Worm (Caenorhabditis elegans): ENCODE results near the gene H40L08.1.

The H40L08.1 gene

ce11 chrX:15040552-15041080 is 43.3 kb downstream of the H40L08.1 start, which contains the start of gene C18B12.4 (continued):
- TF ChIP-seq pbrm-1 (GFP tag; IDR thresholded peaks at IDR 0.05): peak; percentile 66; the same call in 1 of the 2 replicates
- TF ChIP-seq rpc-1 (optimal IDR thresholded peaks at IDR 0.05): no peak
- no peak for TF ChIP-seq rpc-1 (tag; optimal IDR thresholded peaks at IDR 0.05)
- TF ChIP-seq lin-54 (GFP tag; optimal IDR thresholded peaks at IDR 0.05): peak; percentile 59
- no peak for TF ChIP-seq dpl-1 (GFP tag; optimal IDR thresholded peaks at IDR 0.05)
- no peak for TF ChIP-seq ceh-58 (GFP tag; IDR thresholded peaks at IDR 0.05)
- TF ChIP-seq dox-1 (GFP tag; IDR thresholded peaks at IDR 0.05): peak; percentile 92
- TF ChIP-seq nhr-179 (tag; optimal IDR thresholded peaks at IDR 0.05): no peak
- TF ChIP-seq snpc-4 (GFP tag; optimal IDR thresholded peaks at IDR 0.05): no peak
- TF ChIP-seq snpc-4 (tag; optimal IDR thresholded peaks at IDR 0.05): peak; percentile 19 to 74 (median 62)
- TF ChIP-seq chd-7 (tag; optimal IDR thresholded peaks at IDR 0.05): peak; percentile 87
- peak; percentile 37 for TF ChIP-seq tlf-1 (GFP tag; optimal IDR thresholded peaks at IDR 0.05)
- TF ChIP-seq sea-2 (GFP tag; IDR thresholded peaks at IDR 0.05): no peak
- no peak for TF ChIP-seq ztf-25 (GFP tag; IDR thresholded peaks at IDR 0.05)
- TF ChIP-seq Y67H2A.10 (GFP tag; conservative IDR thresholded peaks at IDR 0.05): peak; percentile 83
- peak; percentile 64; the same call in 1 of the 2 replicates for TF ChIP-seq let-526 (GFP tag; IDR thresholded peaks at IDR 0.05)
- peak; percentile 21 for TF ChIP-seq ets-4 (GFP tag; optimal IDR thresholded peaks at IDR 0.05)
- 0 out of 2 replicates have a peak, but pooled peaks have one; percentile 18 for TF ChIP-seq ceh-100 (GFP tag; IDR thresholded peaks at IDR 0.05)
- TF ChIP-seq mcd-1 (GFP tag; IDR thresholded peaks at IDR 0.05): peak; percentile 95
- TF ChIP-seq ztf-6 (GFP tag; IDR thresholded peaks at IDR 0.05): 0 out of 2 replicates have a peak, but pooled peaks have one; percentile 57
- TF ChIP-seq hrde-1 (tag; optimal IDR thresholded peaks at IDR 0.05; ENCODE audit: borderline replicate concordance): no peak
- no peak for TF ChIP-seq B0019.2 (GFP tag; conservative IDR thresholded peaks at IDR 0.05)
- TF ChIP-seq F49E8.2 (tag; optimal IDR thresholded peaks at IDR 0.05; ENCODE audit: insufficient read depth): no peak
- TF ChIP-seq dpff-1 (tag; optimal IDR thresholded peaks at IDR 0.05): no peak
- TF ChIP-seq ztf-18 (tag; optimal IDR thresholded peaks at IDR 0.05): peak; percentile 44
- no peak for TF ChIP-seq ekl-4 (GFP tag; IDR thresholded peaks at IDR 0.05)
- peak; percentile 83 for TF ChIP-seq cebp-1 (GFP tag; IDR thresholded peaks at IDR 0.05)
- TF ChIP-seq cebp-1 (tag; optimal IDR thresholded peaks at IDR 0.05): peak; percentile 93
- TF ChIP-seq unc-130 (GFP tag; optimal IDR thresholded peaks at IDR 0.05): no peak
- peak; percentile 70 for TF ChIP-seq madf-10 (tag; optimal IDR thresholded peaks at IDR 0.05)
- TF ChIP-seq somi-1 (GFP tag; optimal IDR thresholded peaks at IDR 0.05): peak; percentile 85
- no peak for TF ChIP-seq ccch-3 (GFP tag; optimal IDR thresholded peaks at IDR 0.05)
- no peak for TF ChIP-seq nfya-1 (tag; optimal IDR thresholded peaks at IDR 0.05; ENCODE audit: borderline replicate concordance, insufficient read depth)
- TF ChIP-seq ZK185.1 (tag; optimal IDR thresholded peaks at IDR 0.05; ENCODE audit: poor library complexity, severe bottlenecking): peak; percentile 64
- no peak for TF ChIP-seq nhr-27 (tag; optimal IDR thresholded peaks at IDR 0.05)
- TF ChIP-seq nfyb-1 (GFP tag; IDR thresholded peaks at IDR 0.05): peak; percentile 87
- TF ChIP-seq T07F8.4 (tag; optimal IDR thresholded peaks at IDR 0.05): no peak
- TF ChIP-seq madf-6 (GFP tag; IDR thresholded peaks at IDR 0.05): peak; percentile 62
- no peak for TF ChIP-seq ama-1 (optimal IDR thresholded peaks at IDR 0.05)
- no peak for TF ChIP-seq ama-1 (GFP tag; optimal IDR thresholded peaks at IDR 0.05)
- peak; percentile 59 for TF ChIP-seq F23B12.7 (tag; optimal IDR thresholded peaks at IDR 0.05; ENCODE audit: insufficient read depth)
- peak; percentile 27 for TF ChIP-seq die-1 (tag; optimal IDR thresholded peaks at IDR 0.05)
- no peak for TF ChIP-seq cebp-2 (GFP tag; IDR thresholded peaks at IDR 0.05)
- TF ChIP-seq unc-62 (GFP tag; optimal IDR thresholded peaks at IDR 0.05): peak; percentile 31
- no peak for TF ChIP-seq F10E7.11 (tag; optimal IDR thresholded peaks at IDR 0.05)
- no peak for TF ChIP-seq ceh-40 (GFP tag; IDR thresholded peaks at IDR 0.05)
- TF ChIP-seq F37B4.10 (GFP tag; IDR thresholded peaks at IDR 0.05): no peak
- TF ChIP-seq lsy-27 (tag; optimal IDR thresholded peaks at IDR 0.05; ENCODE audit: borderline replicate concordance, insufficient read depth): no peak
